Worm (Caenorhabditis elegans) whole organism, midembryonic: Measurements from ENCODE around the gene syx-2.

Experiments
- T22C8.4 ChIP-seq: fragments of 200-800 bp; sonication (Bioruptor generic); IDR thresholded peaks from 2 replicates; pipeline ENCODE4 v1.3.6; 2022; ENCODE audit warnings: missing genetic modification characterization, missing compliant biosample characterization
- cog-1 ChIP-seq: sonication (generic microtip); optimal IDR thresholded peaks from 2 replicates; lab custom pipeline; 2016; ENCODE audit warnings: missing genetic modification characterization, missing compliant biosample characterization
- flt-1 ChIP-seq: fragments of 200-800 bp; sonication (Bioruptor generic); IDR thresholded peaks from 2 replicates; pipeline ENCODE4 v1.3.6; 2022; ENCODE audit warnings: missing genetic modification characterization, missing compliant biosample characterization
- klf-2 ChIP-seq: fragments of 200-800 bp; sonication (Bioruptor generic); conservative IDR thresholded peaks from 2 replicates; pipeline ENCODE4 v1.3.6; 2022; ENCODE audit warnings: missing genetic modification reagents, missing genetic modification characterization, missing compliant biosample characterization
- med-1 ChIP-seq: sonication (generic microtip); optimal IDR thresholded peaks from 2 replicates; lab custom pipeline; 2017; ENCODE audit warnings: missing genetic modification characterization, mild to moderate bottlenecking, missing compliant biosample characterization, antibody characterized with exemption, missing genetic modification reagents; ENCODE audit not compliant: insufficient read depth
- ref-1 ChIP-seq: fragments of 200-800 bp; sonication (Bioruptor generic); conservative IDR thresholded peaks from 2 replicates; pipeline ENCODE4 v1.3.6; 2022; ENCODE audit warnings: missing genetic modification reagents, missing genetic modification characterization, missing compliant biosample characterization
- tab-1 ChIP-seq: fragments of 200-800 bp; sonication (Bioruptor generic); IDR thresholded peaks from 2 replicates; pipeline ENCODE4 v1.3.6; 2022; ENCODE audit warnings: missing genetic modification characterization, missing compliant biosample characterization
- ztf-23 ChIP-seq: fragments of 200-800 bp; sonication (Bioruptor generic); IDR thresholded peaks from 2 replicates; pipeline ENCODE4 v1.3.6; 2022; ENCODE audit warnings: missing genetic modification reagents, missing genetic modification characterization, missing compliant biosample characterization
- ztf-29 ChIP-seq: fragments of 200-800 bp; sonication (Bioruptor generic); IDR thresholded peaks from 2 replicates; pipeline ENCODE4 v1.3.6; 2022; ENCODE audit warnings: missing genetic modification reagents, missing genetic modification characterization, missing compliant biosample characterization

syx-2 gene

ce11 chrX:13946693-13947583 is 13.0 kb upstream of the syx-2 start:
- TF ChIP-seq ztf-23 (GFP tag; lab: Robert Waterston, UW) (no peak), klf-2 (GFP tag; lab: Robert Waterston, UW) (no peak), med-1 (GFP tag; lab: Kevin White, UChicago) (no peak)

- TF ChIP-seq klf-2 (GFP tag; lab: Robert Waterston, UW) = no peak
- peak; percentile 55; the same call in 1 of the 2 replicates for TF ChIP-seq ztf-23 (GFP tag; lab: Robert Waterston, UW)
- TF ChIP-seq flt-1 (GFP tag; lab: Robert Waterston, UW) = peak; percentile 47; the same call in 1 of the 2 replicates
- TF ChIP-seq ztf-29 (GFP tag; lab: Robert Waterston, UW) = no peak
These were observed 11.8 kb upstream of the syx-2 start for ce11 chrX:13948167-13948566.

ce11 chrX:13948810-13949209 is 11.1 kb upstream of the syx-2 start, which contains the start of gene alg-1:
Gene alg-1, plus strand, starts transcription at chrX:13949110.
- TF ChIP-seq cog-1 (tag; lab: Kevin White, UChicago) = no peak
- no peak for TF ChIP-seq ztf-23 (GFP tag; lab: Robert Waterston, UW)
- no peak for TF ChIP-seq ztf-29 (GFP tag; lab: Robert Waterston, UW)
- no peak for TF ChIP-seq med-1 (GFP tag; lab: Kevin White, UChicago)
- TF ChIP-seq flt-1 (GFP tag; lab: Robert Waterston, UW) = no peak
- no peak for TF ChIP-seq ref-1 (GFP tag; lab: Robert Waterston, UW)
- no peak for TF ChIP-seq T22C8.4
- no peak for TF ChIP-seq tab-1 (GFP tag; lab: Robert Waterston, UW)
- no peak for TF ChIP-seq klf-2 (GFP tag; lab: Robert Waterston, UW)

- TF ChIP-seq ztf-29 (GFP tag; lab: Robert Waterston, UW) (peak; percentile 62; the same call in 1 of the 2 replicates), ztf-23 (GFP tag; lab: Robert Waterston, UW) (no peak), cog-1 (tag; lab: Kevin White, UChicago) (peak; percentile 46), flt-1 (GFP tag; lab: Robert Waterston, UW) (0 out of 2 replicates have a peak, but pooled peaks have one; percentile 42)
These were observed 9.3 kb upstream of the syx-2 start for ce11 chrX:13950620-13951152.

ce11 chrX:13952347-13952746 is 7.6 kb upstream of the syx-2 start:
- no peak for TF ChIP-seq T22C8.4

- TF ChIP-seq ztf-23 (GFP tag; lab: Robert Waterston, UW) (no peak), T22C8.4 (no peak), cog-1 (tag; lab: Kevin White, UChicago) (no peak), med-1 (GFP tag; lab: Kevin White, UChicago) (no peak), tab-1 (GFP tag; lab: Robert Waterston, UW) (no peak), klf-2 (GFP tag; lab: Robert Waterston, UW) (no peak), ztf-29 (GFP tag; lab: Robert Waterston, UW) (no peak)
These were observed 1.5 kb upstream of the syx-2 start for ce11 chrX:13958451-13958850.

- TF ChIP-seq ref-1 (GFP tag; lab: Robert Waterston, UW) = no peak
- TF ChIP-seq T22C8.4 = no peak
- TF ChIP-seq cog-1 (tag; lab: Kevin White, UChicago) = no peak
- no peak for TF ChIP-seq klf-2 (GFP tag; lab: Robert Waterston, UW)
- no peak for TF ChIP-seq ztf-29 (GFP tag; lab: Robert Waterston, UW)
These were observed 566 bp upstream of the syx-2 start for ce11 chrX:13959383-13959782.

- no peak for TF ChIP-seq flt-1 (GFP tag; lab: Robert Waterston, UW)
- TF ChIP-seq med-1 (GFP tag; lab: Kevin White, UChicago) = no peak
- TF ChIP-seq cog-1 (tag; lab: Kevin White, UChicago) = no peak
- TF ChIP-seq tab-1 (GFP tag; lab: Robert Waterston, UW) = no peak
- no peak for TF ChIP-seq ref-1 (GFP tag; lab: Robert Waterston, UW)
- no peak for TF ChIP-seq ztf-23 (GFP tag; lab: Robert Waterston, UW)
These were observed 3.3 kb downstream of the syx-2 start, which contains the start of gene F48F7.3 for ce11 chrX:13963203-13963602. Gene F48F7.3, plus strand, starts transcription at chrX:13963503.

ce11 chrX:13968292-13968691 is 8.3 kb downstream of the syx-2 start, which contains the start of gene pqn-39:
Gene pqn-39, minus strand, starts transcription at chrX:13968676.
- TF ChIP-seq ztf-29 (GFP tag; lab: Robert Waterston, UW) (no peak), cog-1 (tag; lab: Kevin White, UChicago) (no peak), med-1 (GFP tag; lab: Kevin White, UChicago) (no peak), tab-1 (GFP tag; lab: Robert Waterston, UW) (no peak), flt-1 (GFP tag; lab: Robert Waterston, UW) (no peak), klf-2 (GFP tag; lab: Robert Waterston, UW) (no peak), T22C8.4 (no peak), ztf-23 (GFP tag; lab: Robert Waterston, UW) (no peak), ref-1 (GFP tag; lab: Robert Waterston, UW) (no peak)
